Fruit fly (Drosophila melanogaster) whole organism, prepupa: Measurements from ENCODE around the gene CG7987.

Experiments used
- CG10631 ChIP-seq: fragments of 200-800 bp; sonication (Bioruptor generic); optimal IDR thresholded peaks from 2 replicates; lab custom pipeline; 2016; ENCODE audit warnings: missing biosample characterization, missing genetic modification characterization
- CG11902 ChIP-seq: fragments of 200-800 bp; sonication (Bioruptor generic); optimal IDR thresholded peaks from 3 replicates; lab custom pipeline; 2016; ENCODE audit warnings: missing biosample characterization, missing genetic modification characterization
- CG15336 ChIP-seq: fragments of 200-800 bp; sonication (Bioruptor generic); IDR thresholded peaks from 2 replicates; pipeline ENCODE4 v1.3.6; 2022; ENCODE audit warnings: missing biosample characterization, missing genetic modification characterization
- CG1621 ChIP-seq: fragments of 200-800 bp; sonication (Bioruptor generic); optimal IDR thresholded peaks from 3 replicates; lab custom pipeline; 2018; ENCODE audit warnings: missing biosample characterization, mild to moderate bottlenecking, missing genetic modification characterization
- CG16779 ChIP-seq: fragments of 200-800 bp; sonication (Bioruptor generic); optimal IDR thresholded peaks from 3 replicates; lab custom pipeline; 2017; ENCODE audit warnings: missing biosample characterization, mild to moderate bottlenecking, missing genetic modification characterization
- CG31627 ChIP-seq: fragments of 200-800 bp; sonication (Bioruptor generic); optimal IDR thresholded peaks from 3 replicates; lab custom pipeline; 2016; ENCODE audit warnings: missing biosample characterization, missing genetic modification characterization
- CG32006 ChIP-seq: fragments of 200-800 bp; sonication (Bioruptor generic); optimal IDR thresholded peaks from 3 replicates; lab custom pipeline; 2017; ENCODE audit warnings: missing biosample characterization, mild to moderate bottlenecking, missing genetic modification characterization
- CG3919 ChIP-seq: fragments of 200-800 bp; sonication (Bioruptor generic); optimal IDR thresholded peaks from 3 replicates; lab custom pipeline; 2016; ENCODE audit warnings: missing biosample characterization, missing genetic modification characterization
- CG4318 ChIP-seq: fragments of 200-800 bp; sonication (Bioruptor generic); optimal IDR thresholded peaks from 3 replicates; lab custom pipeline; 2017; ENCODE audit warnings: missing biosample characterization, mild to moderate bottlenecking, missing genetic modification characterization
- CG6792 ChIP-seq: fragments of 200-800 bp; sonication (Bioruptor generic); optimal IDR thresholded peaks from 3 replicates; lab custom pipeline; 2016; ENCODE audit warnings: missing biosample characterization, missing genetic modification characterization
- CG6808 ChIP-seq: fragments of 200-800 bp; sonication (Bioruptor generic); optimal IDR thresholded peaks from 3 replicates; lab custom pipeline; 2017; ENCODE audit warnings: missing biosample characterization, missing genetic modification characterization, mild to moderate bottlenecking, moderate library complexity, missing genetic modification reagents
- CG8319 ChIP-seq: fragments of 200-800 bp; sonication (Bioruptor generic); optimal IDR thresholded peaks from 3 replicates; lab custom pipeline; 2016; ENCODE audit warnings: missing biosample characterization, missing genetic modification characterization
- CG9139 ChIP-seq: fragments of 200-800 bp; sonication (Bioruptor generic); optimal IDR thresholded peaks from 3 replicates; lab custom pipeline; 2017; ENCODE audit warnings: missing biosample characterization, mild to moderate bottlenecking, missing genetic modification characterization
- Eip78C ChIP-seq: fragments of 200-800 bp; sonication (Bioruptor generic); peaks from one replicate; lab custom pipeline; 2016; ENCODE audit warnings: missing biosample characterization, missing genetic modification characterization
- Eip93F ChIP-seq: fragments of 200-800 bp; sonication (Bioruptor generic); optimal IDR thresholded peaks from 2 replicates; lab custom pipeline; 2016; ENCODE audit warnings: missing biosample characterization, mild to moderate bottlenecking, missing genetic modification characterization
- Ets96B ChIP-seq: fragments of 200-800 bp; optimal IDR thresholded peaks from 2 replicates; lab custom pipeline; 2019; ENCODE audit warnings: missing biosample characterization, mild to moderate bottlenecking, missing genetic modification characterization, moderate library complexity
- Gug ChIP-seq: fragments of 200-800 bp; sonication (Bioruptor generic); IDR thresholded peaks from 2 replicates; pipeline ENCODE4 v1.3.6; 2022; ENCODE audit warnings: missing biosample characterization, missing genetic modification characterization
- Hr38 ChIP-seq: sonication (Bioruptor generic); optimal IDR thresholded peaks from 2 replicates; lab custom pipeline; 2016; ENCODE audit warnings: missing biosample characterization, missing genetic modification characterization
- Hr39 ChIP-seq: fragments of 200-800 bp; sonication (Bioruptor generic); optimal IDR thresholded peaks from 2 replicates; lab custom pipeline; 2016; ENCODE audit warnings: missing biosample characterization, missing genetic modification characterization
- Hr4 ChIP-seq: fragments of 200-800 bp; sonication (Bioruptor generic); optimal IDR thresholded peaks from 3 replicates; lab custom pipeline; 2016; ENCODE audit warnings: missing biosample characterization, missing genetic modification characterization
- Lpt ChIP-seq: fragments of 200-800 bp; sonication (Bioruptor generic); optimal IDR thresholded peaks from 3 replicates; lab custom pipeline; 2016; ENCODE audit warnings: missing biosample characterization, missing genetic modification characterization
- Sox102F ChIP-seq: fragments of 200-800 bp; sonication (Bioruptor generic); optimal IDR thresholded peaks from 2 replicates; lab custom pipeline; 2016; ENCODE audit warnings: missing biosample characterization, mild to moderate bottlenecking, missing genetic modification characterization
- Sox14 ChIP-seq: fragments of 200-800 bp; sonication (Bioruptor generic); optimal IDR thresholded peaks from 3 replicates; lab custom pipeline; 2016; ENCODE audit warnings: missing biosample characterization, missing genetic modification characterization
- Sox15 ChIP-seq: fragments of 200-800 bp; sonication (Bioruptor generic); optimal IDR thresholded peaks from 3 replicates; lab custom pipeline; 2016; ENCODE audit warnings: missing biosample characterization, missing genetic modification characterization
- dsx ChIP-seq: fragments of 200-800 bp; optimal IDR thresholded peaks from 3 replicates; lab custom pipeline; 2019; ENCODE audit warnings: missing biosample characterization, mild to moderate bottlenecking, missing genetic modification characterization, moderate library complexity; ENCODE audit not compliant: poor library complexity, severe bottlenecking
- eg ChIP-seq: fragments of 200-800 bp; sonication (Bioruptor generic); IDR thresholded peaks from 3 replicates; pipeline ENCODE4 v1.3.6; 2022; ENCODE audit warnings: missing biosample characterization, missing genetic modification characterization
- esn ChIP-seq: fragments of 200-800 bp; sonication (Bioruptor generic); optimal IDR thresholded peaks from 2 replicates; lab custom pipeline; 2016; ENCODE audit warnings: missing biosample characterization, mild to moderate bottlenecking, missing genetic modification characterization, moderate library complexity
- fd59A ChIP-seq: fragments of 200-800 bp; sonication (Bioruptor generic); optimal IDR thresholded peaks from 2 replicates; lab custom pipeline; 2017; ENCODE audit warnings: missing biosample characterization, mild to moderate bottlenecking, missing genetic modification characterization, missing genetic modification reagents
- fd85E ChIP-seq: fragments of 200-800 bp; sonication (Bioruptor generic); optimal IDR thresholded peaks from 3 replicates; lab custom pipeline; 2016; ENCODE audit warnings: missing biosample characterization, missing genetic modification characterization
- net ChIP-seq: fragments of 200-800 bp; sonication (Bioruptor generic); optimal IDR thresholded peaks from 3 replicates; lab custom pipeline; 2016; ENCODE audit warnings: missing biosample characterization, missing genetic modification characterization
- pdm3 ChIP-seq: fragments of 200-800 bp; sonication (Bioruptor generic); optimal IDR thresholded peaks from 3 replicates; lab custom pipeline; 2016; ENCODE audit warnings: missing biosample characterization, missing genetic modification characterization
- salr ChIP-seq, 2 experiments: fragments of 200-800 bp; sonication (Bioruptor generic); optimal IDR thresholded peaks; 3 replicates each; lab custom pipeline; 2016 to 2018; ENCODE audit warnings: missing biosample characterization in 2 of 2, missing genetic modification characterization in 2 of 2, mild to moderate bottlenecking in 1 of 2
- spab ChIP-seq: fragments of 200-800 bp; sonication (Bioruptor generic); optimal IDR thresholded peaks from 2 replicates; lab custom pipeline; 2017; ENCODE audit warnings: missing biosample characterization, mild to moderate bottlenecking, missing genetic modification characterization, missing genetic modification reagents
- ss ChIP-seq, 2 experiments: fragments of 200-800 bp; sonication (Bioruptor generic); optimal IDR thresholded peaks; 2 replicates in 1 of 2; 3 replicates in 1 of 2; lab custom pipeline; 2017 to 2018; ENCODE audit warnings: mild to moderate bottlenecking in 2 of 2, missing biosample characterization in 2 of 2, missing genetic modification characterization in 2 of 2, moderate library complexity in 1 of 2
- svp ChIP-seq: fragments of 200-800 bp; sonication (Bioruptor generic); peaks from one replicate; lab custom pipeline; 2016; ENCODE audit warnings: missing biosample characterization, missing genetic modification characterization
- vri ChIP-seq: fragments of 200-800 bp; sonication (Bioruptor generic); optimal IDR thresholded peaks from 3 replicates; lab custom pipeline; 2016; ENCODE audit warnings: missing biosample characterization, mild to moderate bottlenecking, missing genetic modification characterization

The CG7987 gene

dm6 chr3R:14557480-14558354 lies 18.0 kb downstream of the CG7987 start, which contains the start of gene Pde6 (continued):
- peak; percentile 12 for TF ChIP-seq CG3919 (GFP tag; lab: Kevin White, UChicago)
- TF ChIP-seq CG10631 (GFP tag; lab: Kevin White, UChicago), result peak; percentile 17
- TF ChIP-seq CG16779, result peak; percentile 77
- no peak for TF ChIP-seq vri (GFP tag; lab: Kevin White, UChicago)
- TF ChIP-seq CG9139 (GFP tag; lab: Kevin White, UChicago), result peak; percentile 4
- peak in 1 of 2 experiments; percentile 77 for TF ChIP-seq salr (GFP tag; optimal IDR thresholded peaks at IDR 0.05; lab: Kevin White, UChicago)
- no peak for TF ChIP-seq fd59A (GFP tag; lab: Kevin White, UChicago)
- peak; percentile 58 for TF ChIP-seq dsx (GFP tag; lab: Kevin White, UChicago)
- TF ChIP-seq esn (GFP tag; lab: Kevin White, UChicago), result no peak
- TF ChIP-seq Hr38 (GFP tag; lab: Kevin White, UChicago), result no peak
- peak; percentile 43 for TF ChIP-seq Ets96B (tag; lab: Kevin White, UChicago)
- TF ChIP-seq eg (GFP tag; lab: Robert Waterston, UW), result peak; percentile 95
- TF ChIP-seq Sox15, result no peak
- no peak for TF ChIP-seq CG8319 (GFP tag; lab: Kevin White, UChicago)
- TF ChIP-seq Hr39 (GFP tag; lab: Kevin White, UChicago), result no peak
- TF ChIP-seq spab (GFP tag; lab: Kevin White, UChicago), result peak; percentile 28
- peak; percentile 76 for TF ChIP-seq CG15336 (GFP tag; lab: Robert Waterston, UW)
- peak; percentile 43 for TF ChIP-seq Hr4 (GFP tag; lab: Kevin White, UChicago)
- TF ChIP-seq net, result peak; percentile 74
- TF ChIP-seq Lpt (GFP tag; lab: Kevin White, UChicago), result peak; percentile 65
- peak; percentile 78 for TF ChIP-seq CG32006 (GFP tag; lab: Kevin White, UChicago)
- no peak for TF ChIP-seq Eip93F
- peak; percentile 24 for TF ChIP-seq pdm3 (GFP tag; lab: Kevin White, UChicago)
- TF ChIP-seq Sox102F (GFP tag; lab: Kevin White, UChicago), result no peak
- peak; percentile 3 for TF ChIP-seq Sox14 (GFP tag; lab: Kevin White, UChicago)
- TF ChIP-seq CG11902, result no peak
- TF ChIP-seq CG6792 (GFP tag; lab: Kevin White, UChicago), result no peak
- TF ChIP-seq CG31627 (GFP tag; lab: Kevin White, UChicago), result no peak

- TF ChIP-seq CG15336 (GFP tag; lab: Robert Waterston, UW) (no peak), Ets96B (tag; lab: Kevin White, UChicago) (no peak), svp (GFP tag; lab: Kevin White, UChicago) (no peak), ss (GFP tag; optimal IDR thresholded peaks at IDR 0.05; lab: Kevin White, UChicago) (no peak), salr (GFP tag; optimal IDR thresholded peaks at IDR 0.05; lab: Kevin White, UChicago) (no peak), CG1621 (no peak), fd85E (GFP tag; lab: Kevin White, UChicago) (no peak), CG4318 (GFP tag; lab: Kevin White, UChicago) (no peak), Eip78C (no peak), net (no peak), spab (GFP tag; lab: Kevin White, UChicago) (no peak), CG6792 (GFP tag; lab: Kevin White, UChicago) (no peak)
Observed at dm6 chr3R:14555021-14555420, 20.7 kb downstream of the CG7987 start.

dm6 chr3R:14548752-14549151 lies 26.9 kb downstream of the CG7987 start:
- TF ChIP-seq Gug (GFP tag; lab: Robert Waterston, UW) (no peak), Sox14 (GFP tag; lab: Kevin White, UChicago) (no peak), Ets96B (tag; lab: Kevin White, UChicago) (no peak), CG31627 (GFP tag; lab: Kevin White, UChicago) (no peak), pdm3 (GFP tag; lab: Kevin White, UChicago) (no peak), fd59A (GFP tag; lab: Kevin White, UChicago) (no peak), vri (GFP tag; lab: Kevin White, UChicago) (no peak), Eip78C (no peak), svp (GFP tag; lab: Kevin White, UChicago) (no peak), CG6808 (GFP tag; lab: Kevin White, UChicago) (no peak), eg (GFP tag; lab: Robert Waterston, UW) (no peak)
- TF ChIP-seq, all 60 proteins: peak for 0
